Worm (Caenorhabditis elegans): ENCODE measurements around the gene daz-1.

daz-1 gene

DNA sequence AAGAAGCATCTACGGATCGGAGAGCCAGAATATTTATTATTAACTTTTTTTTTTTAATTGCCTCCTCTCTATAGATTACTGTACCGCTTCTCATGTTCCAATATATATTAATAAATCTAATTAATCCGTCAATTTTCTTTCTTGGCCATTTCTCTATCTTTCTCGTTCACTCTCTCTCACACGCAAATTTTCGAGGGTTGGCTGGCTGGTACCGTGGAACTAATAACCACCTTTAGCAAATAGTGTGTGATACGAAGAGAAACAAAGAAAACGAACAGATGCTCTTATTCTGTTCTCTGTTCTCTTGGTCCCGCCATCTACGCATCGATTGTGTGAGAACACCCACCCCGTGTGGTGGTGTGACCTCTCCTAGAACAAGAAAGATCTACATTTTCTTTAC is 37.8 kb upstream of the daz-1 start:
- TF ChIP-seq sea-1 (GFP tag; conservative IDR thresholded peaks at IDR 0.05), result 0 out of 2 replicates have a peak, but pooled peaks have one; percentile 10
- no peak for TF ChIP-seq hnd-1 (tag; optimal IDR thresholded peaks at IDR 0.05)
- TF ChIP-seq ceh-36 (tag; optimal IDR thresholded peaks at IDR 0.05), result no peak
- TF ChIP-seq tbx-11 (GFP tag; IDR thresholded peaks at IDR 0.05), result no peak
- TF ChIP-seq flt-1 (GFP tag; IDR thresholded peaks at IDR 0.05), result peak; percentile 3; the same call in 1 of the 2 replicates
- no peak for TF ChIP-seq aly-1 (tag; optimal IDR thresholded peaks at IDR 0.05)
- TF ChIP-seq tra-4 (tag; optimal IDR thresholded peaks at IDR 0.05), result no peak
- no peak for TF ChIP-seq ceh-13 (GFP tag; optimal IDR thresholded peaks at IDR 0.05)
- TF ChIP-seq ama-1 (optimal IDR thresholded peaks at IDR 0.05), result no peak
- no peak for TF ChIP-seq hmbx-1 (tag; optimal IDR thresholded peaks at IDR 0.05)
- TF ChIP-seq B0310.2 (tag; optimal IDR thresholded peaks at IDR 0.05), result no peak

- TF ChIP-seq hmbx-1 (tag; optimal IDR thresholded peaks at IDR 0.05), result no peak
- no peak for TF ChIP-seq ceh-13 (GFP tag; optimal IDR thresholded peaks at IDR 0.05)
- TF ChIP-seq pes-1 (GFP tag; IDR thresholded peaks at IDR 0.05), result no peak
- no peak for TF ChIP-seq ceh-36 (tag; optimal IDR thresholded peaks at IDR 0.05)
- no peak for TF ChIP-seq aly-1 (tag; optimal IDR thresholded peaks at IDR 0.05)
- TF ChIP-seq ama-1 (optimal IDR thresholded peaks at IDR 0.05), result no peak
- TF ChIP-seq sea-1 (GFP tag; conservative IDR thresholded peaks at IDR 0.05), result no peak
- TF ChIP-seq scrt-1 (GFP tag; IDR thresholded peaks at IDR 0.05), result no peak
- TF ChIP-seq hmg-4 (GFP tag; optimal IDR thresholded peaks at IDR 0.05), result no peak
- TF ChIP-seq hnd-1 (tag; optimal IDR thresholded peaks at IDR 0.05), result no peak
- no peak for TF ChIP-seq ets-7 (tag; optimal IDR thresholded peaks at IDR 0.05)
Observed at ce11 chrII:5418929-5419328, 37.2 kb upstream of the daz-1 start, which contains the start of gene EEED8.15. EEED8.15 (plus strand) TSS chrII:5419229.

ce11 chrII:5420947-5421614 is 35.0 kb upstream of the daz-1 start, which contains the start of gene tofu-6:
tofu-6 (plus strand) TSS chrII:5421248.
- peak; percentile 19 for TF ChIP-seq aly-1 (tag; optimal IDR thresholded peaks at IDR 0.05)
- peak; percentile 92 for TF ChIP-seq ama-1 (optimal IDR thresholded peaks at IDR 0.05)
- TF ChIP-seq hnd-1 (tag; optimal IDR thresholded peaks at IDR 0.05), result no peak

DNA sequence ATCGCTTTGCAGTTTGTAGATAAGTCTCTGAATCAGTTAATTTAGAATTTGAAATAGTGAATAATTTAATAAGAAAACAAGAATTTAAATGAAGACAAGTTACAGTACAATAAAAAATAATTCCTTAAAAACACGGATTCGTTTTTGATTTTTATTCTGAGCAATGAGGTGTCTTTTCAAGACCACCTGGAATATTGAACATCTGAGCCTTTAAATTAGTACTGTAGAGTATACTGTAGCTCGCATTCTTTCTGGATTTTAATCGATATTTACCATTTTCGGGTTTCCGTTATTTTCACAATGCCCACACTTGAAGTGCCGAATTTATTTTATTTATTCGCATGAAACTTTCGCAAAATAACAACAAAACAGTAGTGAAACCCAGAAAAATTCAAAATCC is 32.3 kb upstream of the daz-1 start, which contains the start of gene F07F6.7:
Gene F07F6.7, minus strand, starts transcription at position 27 of the 400 bp plus-strand sequence.
- no peak for TF ChIP-seq sea-1 (GFP tag; conservative IDR thresholded peaks at IDR 0.05)
- TF ChIP-seq hmg-4 (GFP tag; optimal IDR thresholded peaks at IDR 0.05), result no peak
- no peak for TF ChIP-seq aly-1 (tag; optimal IDR thresholded peaks at IDR 0.05)
- no peak for TF ChIP-seq hmbx-1 (tag; optimal IDR thresholded peaks at IDR 0.05)
- TF ChIP-seq hnd-1 (tag; optimal IDR thresholded peaks at IDR 0.05), result no peak

DNA sequence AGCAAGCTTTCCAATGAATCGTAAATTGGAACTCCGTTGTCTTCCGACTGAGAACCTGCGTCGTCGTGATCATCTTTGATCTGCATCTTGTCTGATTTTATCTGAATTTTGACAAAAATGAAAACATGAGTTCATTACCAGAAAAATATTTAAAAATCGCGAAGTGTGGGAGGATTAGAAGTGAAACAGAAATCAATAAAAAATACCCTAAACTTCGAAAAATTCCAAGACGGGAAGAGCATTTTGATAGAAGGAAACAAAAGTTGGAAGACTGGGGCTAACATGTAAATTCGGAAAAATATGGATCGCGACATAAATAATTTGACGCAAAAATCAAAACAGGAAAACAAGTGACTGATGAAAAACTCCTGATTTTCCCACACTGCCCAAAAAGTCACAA is 30.5 kb upstream of the daz-1 start, which contains the start of gene F07F6.8:
Gene F07F6.8, minus strand, starts transcription at position 101 of the 400 bp plus-strand sequence.
- TF ChIP-seq sea-1 (GFP tag; conservative IDR thresholded peaks at IDR 0.05) (no peak), hmbx-1 (tag; optimal IDR thresholded peaks at IDR 0.05) (no peak), flt-1 (GFP tag; IDR thresholded peaks at IDR 0.05) (no peak), ets-7 (tag; optimal IDR thresholded peaks at IDR 0.05) (no peak), ama-1 (optimal IDR thresholded peaks at IDR 0.05) (no peak), tra-4 (tag; optimal IDR thresholded peaks at IDR 0.05) (no peak), tbx-37 (GFP tag; conservative IDR thresholded peaks at IDR 0.05) (no peak), ceh-13 (GFP tag; optimal IDR thresholded peaks at IDR 0.05) (no peak), F13C5.2 (tag; optimal IDR thresholded peaks at IDR 0.05) (no peak), pes-1 (GFP tag; IDR thresholded peaks at IDR 0.05) (no peak), hmg-4 (GFP tag; optimal IDR thresholded peaks at IDR 0.05) (no peak), aly-1 (tag; optimal IDR thresholded peaks at IDR 0.05) (no peak), scrt-1 (GFP tag; IDR thresholded peaks at IDR 0.05) (no peak), ceh-36 (tag; optimal IDR thresholded peaks at IDR 0.05) (no peak), tbx-11 (GFP tag; IDR thresholded peaks at IDR 0.05) (no peak), hnd-1 (tag; optimal IDR thresholded peaks at IDR 0.05) (no peak), B0310.2 (tag; optimal IDR thresholded peaks at IDR 0.05) (no peak)

DNA sequence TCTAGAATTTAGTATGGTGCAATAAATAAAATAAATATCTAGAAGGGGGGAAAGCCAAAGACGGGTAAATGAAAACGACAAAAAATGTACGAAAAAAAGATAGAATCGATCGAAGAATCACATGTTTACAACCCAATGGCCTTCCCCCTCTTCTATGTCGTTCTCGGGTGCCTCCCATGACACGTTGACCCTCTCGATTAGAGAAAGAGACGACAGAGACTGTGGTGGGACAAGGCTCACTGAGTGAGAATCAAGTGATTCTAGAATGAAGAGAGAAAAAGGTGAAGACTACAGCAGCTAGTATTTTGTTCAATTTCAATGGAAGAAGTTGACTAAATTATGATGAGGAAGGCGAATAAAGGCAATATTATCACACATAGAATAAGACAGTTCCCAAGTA is 30.1 kb upstream of the daz-1 start:
- TF ChIP-seq flt-1 (GFP tag; IDR thresholded peaks at IDR 0.05) (no peak), hmg-4 (GFP tag; optimal IDR thresholded peaks at IDR 0.05) (peak; percentile 36)

DNA sequence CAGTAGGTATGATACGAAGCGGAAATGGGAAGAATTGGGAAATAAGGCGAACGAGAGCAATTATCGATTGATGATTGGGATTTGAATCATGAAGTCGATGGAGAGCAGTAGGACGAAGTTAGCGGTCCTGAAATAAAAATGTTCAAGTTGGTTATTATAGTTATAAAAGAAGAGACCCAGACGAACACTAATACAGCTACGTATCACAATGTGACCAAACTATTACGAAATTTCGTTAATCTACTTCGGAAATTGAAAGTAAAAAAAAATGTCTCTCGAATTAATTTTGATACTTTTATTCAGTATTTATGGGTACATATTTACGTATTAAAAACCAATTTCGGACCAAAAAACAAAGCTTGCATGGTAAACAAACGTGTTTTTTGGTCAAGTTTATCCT is 29.6 kb upstream of the daz-1 start:
- no peak for TF ChIP-seq pes-1 (GFP tag; IDR thresholded peaks at IDR 0.05)
- no peak for TF ChIP-seq aly-1 (tag; optimal IDR thresholded peaks at IDR 0.05)
- TF ChIP-seq ama-1 (optimal IDR thresholded peaks at IDR 0.05), result no peak
- TF ChIP-seq ets-7 (tag; optimal IDR thresholded peaks at IDR 0.05), result no peak
- TF ChIP-seq scrt-1 (GFP tag; IDR thresholded peaks at IDR 0.05), result no peak
- TF ChIP-seq tbx-37 (GFP tag; conservative IDR thresholded peaks at IDR 0.05), result no peak
- TF ChIP-seq ceh-13 (GFP tag; optimal IDR thresholded peaks at IDR 0.05), result no peak
- TF ChIP-seq hmg-4 (GFP tag; optimal IDR thresholded peaks at IDR 0.05), result no peak
- no peak for TF ChIP-seq tra-4 (tag; optimal IDR thresholded peaks at IDR 0.05)
- no peak for TF ChIP-seq F13C5.2 (tag; optimal IDR thresholded peaks at IDR 0.05)
- no peak for TF ChIP-seq B0310.2 (tag; optimal IDR thresholded peaks at IDR 0.05)
- TF ChIP-seq flt-1 (GFP tag; IDR thresholded peaks at IDR 0.05), result no peak
- TF ChIP-seq ceh-36 (tag; optimal IDR thresholded peaks at IDR 0.05), result no peak
- no peak for TF ChIP-seq tbx-11 (GFP tag; IDR thresholded peaks at IDR 0.05)
- TF ChIP-seq hmbx-1 (tag; optimal IDR thresholded peaks at IDR 0.05), result no peak
- no peak for TF ChIP-seq sea-1 (GFP tag; conservative IDR thresholded peaks at IDR 0.05)
